In the genomic region with DNA sequence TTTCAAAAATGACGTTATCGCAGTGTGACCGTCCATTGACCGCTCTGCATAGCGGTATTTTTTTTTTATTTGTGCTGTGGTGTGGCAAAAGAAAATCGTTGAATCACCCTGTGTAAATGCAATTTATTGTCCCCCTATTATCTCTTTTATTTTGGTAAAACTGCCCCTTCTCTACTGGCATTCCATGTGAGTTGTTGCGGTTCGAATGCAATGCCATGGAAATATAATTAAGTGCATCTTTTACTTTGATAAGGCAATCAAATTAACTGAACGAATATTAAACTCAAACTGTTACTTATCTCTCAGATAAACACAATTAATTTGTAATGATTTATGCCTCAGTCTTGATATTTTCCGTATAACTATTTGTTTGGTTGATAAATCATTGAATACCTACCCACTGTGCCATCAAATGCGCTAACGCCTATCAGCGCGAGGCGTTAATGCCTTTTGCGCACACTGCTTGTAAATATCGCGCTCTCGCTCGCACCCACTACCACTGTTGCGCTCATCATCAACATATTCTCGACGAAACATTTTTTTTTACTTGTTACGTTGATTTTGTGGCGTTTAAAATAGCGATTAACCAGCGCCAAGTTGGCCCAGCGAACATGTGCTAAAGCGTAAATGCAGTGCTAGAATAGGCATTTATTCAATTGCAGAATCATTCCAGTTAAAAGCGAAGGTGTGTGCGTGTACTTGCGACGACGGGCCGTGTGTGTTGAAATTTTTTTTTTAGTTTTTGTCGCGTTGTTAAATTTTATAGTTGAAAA, we compare ENCODE assay signal across 5 fruit fly cellular contexts.
TF ChIP-seq lines count a peak whose summit lies in the region.

No protein-coding gene starts in this region.

- no peak for TF ChIP-seq CTCF in whole organism, embryonic (GFP tag; optimal IDR thresholded peaks at IDR 0.05; lab: Kevin White, UChicago)

TF ChIP-seq in whole organism, adult, 20 proteins besides CTCF, POLR2A, EP300 and RAD21:
- no peak for TF ChIP-seq toe (GFP tag; optimal IDR thresholded peaks at IDR 0.05; lab: Kevin White, UChicago)
- TF ChIP-seq Clk (GFP tag; optimal IDR thresholded peaks at IDR 0.05; lab: Kevin White, UChicago): no peak
- peak; percentile 33 for TF ChIP-seq Mnt (GFP tag; optimal IDR thresholded peaks at IDR 0.05; lab: Kevin White, UChicago)
- TF ChIP-seq pad (GFP tag; optimal IDR thresholded peaks at IDR 0.05; lab: Kevin White, UChicago): peak; percentile 24
- peak; percentile 9 for TF ChIP-seq CG7045 (GFP tag; optimal IDR thresholded peaks at IDR 0.05; lab: Kevin White, UChicago)
- peak; percentile 1 for TF ChIP-seq CG11617 (GFP tag; optimal IDR thresholded peaks at IDR 0.05; lab: Kevin White, UChicago)
- no peak for TF ChIP-seq Hr96 (GFP tag; optimal IDR thresholded peaks at IDR 0.05; lab: Kevin White, UChicago)
- TF ChIP-seq CG14711 (tag; optimal IDR thresholded peaks at IDR 0.05; lab: Kevin White, UChicago): peak; percentile 27
- TF ChIP-seq bab1 (GFP tag; optimal IDR thresholded peaks at IDR 0.05; lab: Kevin White, UChicago): no peak
- peak; percentile 59 for TF ChIP-seq ovo (GFP tag; optimal IDR thresholded peaks at IDR 0.05; lab: Kevin White, UChicago)
- peak; percentile 16 for TF ChIP-seq tj (GFP tag; optimal IDR thresholded peaks at IDR 0.05; lab: Kevin White, UChicago)
- TF ChIP-seq CG1620 (GFP tag; optimal IDR thresholded peaks at IDR 0.05; lab: Kevin White, UChicago): peak; percentile 44
- peak; percentile 21 for TF ChIP-seq Crg-1 (GFP tag; optimal IDR thresholded peaks at IDR 0.05; lab: Kevin White, UChicago)

TF ChIP-seq in whole organism, embryonic, 481 proteins besides CTCF, POLR2A, EP300 and RAD21 (continues in another document):
- TF ChIP-seq zfh1 (GFP tag; IDR thresholded peaks at IDR 0.05; lab: Robert Waterston, UW) (0 out of 3 replicates have a peak, but pooled peaks have one; percentile 19), Dfd (GFP tag; optimal IDR thresholded peaks at IDR 0.05; lab: Kevin White, UChicago) (no peak), CG11695 (GFP tag; IDR thresholded peaks at IDR 0.05; lab: Robert Waterston, UW) (peak; percentile 40; the same call in 1 of the 3 replicates), nerfin-2 (GFP tag; IDR thresholded peaks at IDR 0.05; lab: Robert Waterston, UW; ENCODE audit: partially characterized antibody) (no peak), gro (GFP tag; optimal IDR thresholded peaks at IDR 0.05; lab: Kevin White, UChicago) (peak; percentile 56), mam (GFP tag; optimal IDR thresholded peaks at IDR 0.05; lab: Kevin White, UChicago) (peak; percentile 55), CG18764 (GFP tag; optimal IDR thresholded peaks at IDR 0.05; lab: Kevin White, UChicago) (no peak), Eip74EF (GFP tag; optimal IDR thresholded peaks at IDR 0.05; lab: Kevin White, UChicago) (peak in 1 of 2 experiments; percentile 1), CG6689 (GFP tag; IDR thresholded peaks at IDR 0.05; lab: Robert Waterston, UW) (peak; percentile 55), lbe (GFP tag; optimal IDR thresholded peaks at IDR 0.05; lab: Kevin White, UChicago) (no peak), kay (GFP tag; optimal IDR thresholded peaks at IDR 0.05; lab: Kevin White, UChicago) (no peak), fru (optimal IDR thresholded peaks at IDR 0.05; lab: Kevin White, UChicago) (no peak), CG2120 (GFP tag; optimal IDR thresholded peaks at IDR 0.05; lab: Kevin White, UChicago) (peak; percentile 65), CG3163 (GFP tag; optimal IDR thresholded peaks at IDR 0.05; lab: Kevin White, UChicago) (no peak), CG3065 (GFP tag; optimal IDR thresholded peaks at IDR 0.05; lab: Kevin White, UChicago) (no peak), sima (GFP tag; optimal IDR thresholded peaks at IDR 0.05; lab: Kevin White, UChicago) (no peak), CG9437 (GFP tag; optimal IDR thresholded peaks at IDR 0.05; lab: Kevin White, UChicago) (peak; percentile 61)

TF ChIP-seq in whole organism, prepupa, 60 proteins besides CTCF, POLR2A, EP300 and RAD21 (continues in another document):
- no peak for TF ChIP-seq Eip93F (GFP tag; optimal IDR thresholded peaks at IDR 0.05; lab: Kevin White, UChicago)
- TF ChIP-seq achi (GFP tag; optimal IDR thresholded peaks at IDR 0.05; lab: Kevin White, UChicago): peak; percentile 67
- no peak for TF ChIP-seq Hr4 (GFP tag; optimal IDR thresholded peaks at IDR 0.05; lab: Kevin White, UChicago)
- peak; percentile 66 for TF ChIP-seq CG31627 (GFP tag; optimal IDR thresholded peaks at IDR 0.05; lab: Kevin White, UChicago)
- no peak for TF ChIP-seq Hr38 (GFP tag; optimal IDR thresholded peaks at IDR 0.05; lab: Kevin White, UChicago)
- no peak for TF ChIP-seq OdsH (GFP tag; optimal IDR thresholded peaks at IDR 0.05; lab: Kevin White, UChicago)
- TF ChIP-seq Gug (GFP tag; IDR thresholded peaks at IDR 0.05; lab: Robert Waterston, UW): peak; percentile 18; the same call in 1 of the 2 replicates
- TF ChIP-seq CG6808 (GFP tag; optimal IDR thresholded peaks at IDR 0.05; lab: Kevin White, UChicago): no peak
- TF ChIP-seq esn (GFP tag; optimal IDR thresholded peaks at IDR 0.05; lab: Kevin White, UChicago): peak; percentile 59
- no peak for TF ChIP-seq eg (GFP tag; IDR thresholded peaks at IDR 0.05; lab: Robert Waterston, UW)
- TF ChIP-seq fd59A (GFP tag; optimal IDR thresholded peaks at IDR 0.05; lab: Kevin White, UChicago): no peak
- TF ChIP-seq ss (GFP tag; optimal IDR thresholded peaks at IDR 0.05; lab: Kevin White, UChicago): peak in 1 of 2 experiments; percentile 25
- peak; percentile 21 for TF ChIP-seq CG34406 (GFP tag; optimal IDR thresholded peaks at IDR 0.05; lab: Kevin White, UChicago)
- no peak for TF ChIP-seq CG16779 (tag; optimal IDR thresholded peaks at IDR 0.05; lab: Kevin White, UChicago)
- no peak for TF ChIP-seq spab (GFP tag; optimal IDR thresholded peaks at IDR 0.05; lab: Kevin White, UChicago)
- peak; percentile 61 for TF ChIP-seq cyc (GFP tag; optimal IDR thresholded peaks at IDR 0.05; lab: Kevin White, UChicago)
- no peak for TF ChIP-seq CG7368 (GFP tag; optimal IDR thresholded peaks at IDR 0.05; lab: Kevin White, UChicago)
- TF ChIP-seq topi (GFP tag; optimal IDR thresholded peaks at IDR 0.05; lab: Kevin White, UChicago): peak; percentile 69

TF ChIP-seq in whole organism, pupa, 21 proteins besides CTCF, POLR2A, EP300 and RAD21:
- TF ChIP-seq D1 (tag; optimal IDR thresholded peaks at IDR 0.05; lab: Kevin White, UChicago): no peak
- TF ChIP-seq CG8301 (tag; optimal IDR thresholded peaks at IDR 0.05; lab: Kevin White, UChicago): peak; percentile 41
- peak; percentile 23 for TF ChIP-seq Snoo (tag; optimal IDR thresholded peaks at IDR 0.05; lab: Kevin White, UChicago)
- peak; percentile 57; the same call in 1 of the 3 replicates for TF ChIP-seq CG4496 (GFP tag; IDR thresholded peaks at IDR 0.05; lab: Robert Waterston, UW)
- peak; percentile 45 for TF ChIP-seq CG34367 (tag; optimal IDR thresholded peaks at IDR 0.05; lab: Kevin White, UChicago)
- TF ChIP-seq CG17806 (tag; optimal IDR thresholded peaks at IDR 0.05; lab: Kevin White, UChicago): no peak
- peak; percentile 50 for TF ChIP-seq CG9948 (tag; optimal IDR thresholded peaks at IDR 0.05; lab: Kevin White, UChicago)
- TF ChIP-seq CG8159 (tag; optimal IDR thresholded peaks at IDR 0.05; lab: Kevin White, UChicago): peak; percentile 40
- TF ChIP-seq gl (tag; optimal IDR thresholded peaks at IDR 0.05; lab: Kevin White, UChicago): no peak
- no peak for TF ChIP-seq EcR (GFP tag; optimal IDR thresholded peaks at IDR 0.05; lab: Kevin White, UChicago)
- TF ChIP-seq Pif1B (GFP tag; optimal IDR thresholded peaks at IDR 0.05; lab: Kevin White, UChicago): no peak
- TF ChIP-seq rn (GFP tag; IDR thresholded peaks at IDR 0.05; lab: Robert Waterston, UW): no peak
- TF ChIP-seq CG14655 (GFP tag; optimal IDR thresholded peaks at IDR 0.05; lab: Kevin White, UChicago): no peak
- peak; percentile 32 for TF ChIP-seq CG15710 (tag; optimal IDR thresholded peaks at IDR 0.05; lab: Kevin White, UChicago)
- TF ChIP-seq Ets98B (GFP tag; IDR thresholded peaks at IDR 0.05; lab: Robert Waterston, UW): no peak; the same call in 1 of the 2 replicates
- TF ChIP-seq Pif1A (GFP tag; optimal IDR thresholded peaks at IDR 0.05; lab: Kevin White, UChicago): no peak

TF ChIP-seq in whole organism, wandering third instar larva, 38 proteins besides CTCF, POLR2A, EP300 and RAD21:
- TF ChIP-seq h (GFP tag; optimal IDR thresholded peaks at IDR 0.05; lab: Kevin White, UChicago) (peak; percentile 7), Rel (GFP tag; optimal IDR thresholded peaks at IDR 0.05; lab: Kevin White, UChicago) (no peak), Rel (tag; optimal IDR thresholded peaks at IDR 0.05; lab: Kevin White, UChicago) (no peak), CG9705 (GFP tag; optimal IDR thresholded peaks at IDR 0.05; lab: Kevin White, UChicago) (peak; percentile 8), psq (GFP tag; optimal IDR thresholded peaks at IDR 0.05; lab: Kevin White, UChicago) (peak; percentile 21), woc (GFP tag; optimal IDR thresholded peaks at IDR 0.05; lab: Kevin White, UChicago) (peak; percentile 68), rgr (GFP tag; optimal IDR thresholded peaks at IDR 0.05; lab: Kevin White, UChicago) (peak; percentile 21), brk (GFP tag; optimal IDR thresholded peaks at IDR 0.05; lab: Kevin White, UChicago) (no peak), OdsH (GFP tag; optimal IDR thresholded peaks at IDR 0.05; lab: Kevin White, UChicago) (peak; percentile 28), Hr83 (GFP tag; optimal IDR thresholded peaks at IDR 0.05; lab: Kevin White, UChicago; ENCODE audit: poor library complexity, severe bottlenecking) (peak; percentile 17), Sp1 (GFP tag; optimal IDR thresholded peaks at IDR 0.05; lab: Kevin White, UChicago) (peak; percentile 19), Mio (GFP tag; optimal IDR thresholded peaks at IDR 0.05; lab: Kevin White, UChicago) (no peak), ey (GFP tag; optimal IDR thresholded peaks at IDR 0.05; lab: Kevin White, UChicago) (peak; percentile 25), CG32264 (GFP tag; optimal IDR thresholded peaks at IDR 0.05; lab: Kevin White, UChicago) (no peak), Myc (optimal IDR thresholded peaks at IDR 0.05; lab: Kevin White, UChicago) (no peak), dsf (GFP tag; optimal IDR thresholded peaks at IDR 0.05; lab: Kevin White, UChicago; ENCODE audit: borderline replicate concordance) (no peak), fru (GFP tag; optimal IDR thresholded peaks at IDR 0.05; lab: Kevin White, UChicago) (peak; percentile 29), foxo (GFP tag; optimal IDR thresholded peaks at IDR 0.05; lab: Kevin White, UChicago) (peak in 1 of 2 experiments; percentile 37), HLH106 (tag; optimal IDR thresholded peaks at IDR 0.05; lab: Kevin White, UChicago) (peak; percentile 58)
